Worm (Caenorhabditis elegans): ENCODE data around the gene C10C6.3.

- TF ChIP-seq nhr-11 (tag; optimal IDR thresholded peaks at IDR 0.05) (no peak), zag-1 (tag; optimal IDR thresholded peaks at IDR 0.05) (no peak), nhr-237 (tag; optimal IDR thresholded peaks at IDR 0.05) (no peak), ama-1 (optimal IDR thresholded peaks at IDR 0.05) (no peak), snpc-4 (tag; optimal IDR thresholded peaks at IDR 0.05) (no peak), egl-27 (tag; optimal IDR thresholded peaks at IDR 0.05) (no peak), ZK546.5 (tag; optimal IDR thresholded peaks at IDR 0.05) (no peak)
Measured at ce11 chrIV:11500421-11500820, 35.4 kb upstream of the C10C6.3 start, which contains the start of gene H21P03.10.
